Fruit fly (Drosophila melanogaster): ENCODE data around the gene beat-IIIa.

dm6 chr2L:17092737-17093136 is 38.1 kb upstream of the beat-IIIa start:
- TF ChIP-seq psq (optimal IDR thresholded peaks at IDR 0.05) (no peak), insv (optimal IDR thresholded peaks at IDR 0.05) (no peak), Sin3A (optimal IDR thresholded peaks at IDR 0.05) (no peak), ttk (optimal IDR thresholded peaks at IDR 0.05) (no peak)
